Worm (Caenorhabditis elegans) whole organism, mixed stage, embryonic: ENCODE data around the gene K02E7.11.

ENCODE experiments used
- M03D4.4 ChIP-seq: sonication (generic microtip); optimal IDR thresholded peaks from 2 replicates; lab custom pipeline; 2017; ENCODE audit warnings: mild to moderate bottlenecking, missing genetic modification characterization, missing compliant biosample characterization
- bed-3 ChIP-seq: fragments of 200-800 bp; sonication (Bioruptor generic); optimal IDR thresholded peaks from 3 replicates; lab custom pipeline; 2018; ENCODE audit warnings: mild to moderate bottlenecking, missing genetic modification characterization, moderate library complexity, missing compliant biosample characterization
- blmp-1 ChIP-seq: fragments of 150-350 bp; optimal IDR thresholded peaks from 2 replicates; lab custom pipeline; 2014; ENCODE audit warnings: missing biosample characterization, missing genetic modification characterization
- ceh-39 ChIP-seq: fragments of 150-350 bp; optimal IDR thresholded peaks from 2 replicates; lab custom pipeline; 2014; ENCODE audit warnings: missing biosample characterization, missing genetic modification characterization
- ceh-43 ChIP-seq: fragments of 200-800 bp; sonication (Bioruptor generic); optimal IDR thresholded peaks from 2 replicates; lab custom pipeline; 2018; ENCODE audit warnings: mild to moderate bottlenecking, missing genetic modification characterization, moderate library complexity, missing compliant biosample characterization
- ceh-83 ChIP-seq: fragments of 200-800 bp; sonication (Bioruptor generic); optimal IDR thresholded peaks from 2 replicates; lab custom pipeline; 2018; ENCODE audit warnings: mild to moderate bottlenecking, missing genetic modification characterization, missing compliant biosample characterization
- ces-1 ChIP-seq: fragments of 150-350 bp; optimal IDR thresholded peaks from 2 replicates; lab custom pipeline; 2014; ENCODE audit warnings: missing biosample characterization, missing genetic modification reagents, missing genetic modification characterization
- cnd-1 ChIP-seq: fragments of 200-800 bp; sonication (Bioruptor generic); optimal IDR thresholded peaks from 2 replicates; lab custom pipeline; 2018; ENCODE audit warnings: mild to moderate bottlenecking, missing genetic modification characterization, missing compliant biosample characterization
- elt-1 ChIP-seq: sonication (generic microtip); optimal IDR thresholded peaks from 2 replicates; lab custom pipeline; 2017; ENCODE audit warnings: missing genetic modification characterization, mild to moderate bottlenecking, missing compliant biosample characterization, antibody characterized with exemption, moderate library complexity, borderline replicate concordance; ENCODE audit not compliant: insufficient read depth
- elt-3 ChIP-seq: fragments of 150-350 bp; optimal IDR thresholded peaks from 2 replicates; lab custom pipeline; 2014; ENCODE audit warnings: missing biosample characterization, missing genetic modification characterization
- flh-1 ChIP-seq: fragments of 200-800 bp; sonication (Bioruptor generic); optimal IDR thresholded peaks from 2 replicates; lab custom pipeline; 2018; ENCODE audit warnings: mild to moderate bottlenecking, missing genetic modification characterization, moderate library complexity, missing compliant biosample characterization
- ham-2 ChIP-seq: fragments of 200-800 bp; sonication (Bioruptor generic); optimal IDR thresholded peaks from 2 replicates; lab custom pipeline; 2018; ENCODE audit warnings: mild to moderate bottlenecking, missing genetic modification characterization, missing compliant biosample characterization
- hlh-1 ChIP-seq: fragments of 150-350 bp; optimal IDR thresholded peaks from 2 replicates; lab custom pipeline; 2014; ENCODE audit warnings: missing biosample characterization, missing genetic modification reagents, missing genetic modification characterization
- lin-13 ChIP-seq: fragments of 150-350 bp; optimal IDR thresholded peaks from 2 replicates; lab custom pipeline; 2014; ENCODE audit warnings: missing biosample characterization, missing genetic modification characterization
- lin-32 ChIP-seq: fragments of 200-800 bp; sonication (Bioruptor generic); optimal IDR thresholded peaks from 2 replicates; lab custom pipeline; 2018; ENCODE audit warnings: mild to moderate bottlenecking, missing genetic modification characterization, missing compliant biosample characterization
- lsy-2 ChIP-seq: fragments of 150-350 bp; optimal IDR thresholded peaks from 2 replicates; lab custom pipeline; 2014; ENCODE audit warnings: missing biosample characterization, missing genetic modification characterization
- mab-5 ChIP-seq: fragments of 150-350 bp; optimal IDR thresholded peaks from 2 replicates; lab custom pipeline; 2014; ENCODE audit warnings: missing biosample characterization, missing genetic modification characterization
- mep-1 ChIP-seq: fragments of 150-350 bp; optimal IDR thresholded peaks from 2 replicates; lab custom pipeline; 2017; ENCODE audit warnings: missing biosample characterization, missing genetic modification reagents, missing genetic modification characterization, inconsistent platforms
- mls-2 ChIP-seq: sonication (generic microtip); optimal IDR thresholded peaks from 2 replicates; lab custom pipeline; 2016; ENCODE audit warnings: mild to moderate bottlenecking, missing genetic modification characterization, moderate library complexity, missing compliant biosample characterization
- nhr-12 ChIP-seq: fragments of 150-350 bp; optimal IDR thresholded peaks from 2 replicates; lab custom pipeline; 2014; ENCODE audit warnings: missing biosample characterization, missing genetic modification characterization
- nhr-237 ChIP-seq: fragments of 150-350 bp; optimal IDR thresholded peaks from 2 replicates; lab custom pipeline; 2014; ENCODE audit warnings: missing biosample characterization, missing genetic modification characterization
- nhr-28 ChIP-seq: fragments of 150-350 bp; optimal IDR thresholded peaks from 2 replicates; lab custom pipeline; 2014; ENCODE audit warnings: missing biosample characterization, missing genetic modification characterization
- nhr-76 ChIP-seq: sonication (generic microtip); optimal IDR thresholded peaks from 2 replicates; lab custom pipeline; 2017; ENCODE audit warnings: missing biosample characterization, missing genetic modification characterization
- pha-4 ChIP-seq: fragments of 150-350 bp; optimal IDR thresholded peaks from 2 replicates; lab custom pipeline; 2018; ENCODE audit warnings: missing biosample characterization, missing genetic modification reagents, missing genetic modification characterization
- sem-2 ChIP-seq: fragments of 200-800 bp; sonication (Bioruptor generic); optimal IDR thresholded peaks from 2 replicates; lab custom pipeline; 2018; ENCODE audit warnings: mild to moderate bottlenecking, missing genetic modification characterization, missing compliant biosample characterization
- snpc-4 ChIP-seq: fragments of 150-350 bp; optimal IDR thresholded peaks from 2 replicates; lab custom pipeline; 2014; ENCODE audit warnings: missing biosample characterization, missing genetic modification characterization
- sptf-1 ChIP-seq: sonication (generic microtip); optimal IDR thresholded peaks from 2 replicates; lab custom pipeline; 2017; ENCODE audit warnings: mild to moderate bottlenecking, missing genetic modification characterization, moderate library complexity, missing compliant biosample characterization
- tbx-8 ChIP-seq: fragments of 200-800 bp; sonication (Bioruptor generic); optimal IDR thresholded peaks from 2 replicates; lab custom pipeline; 2018; ENCODE audit warnings: mild to moderate bottlenecking, missing genetic modification characterization, moderate library complexity, missing compliant biosample characterization
- unc-120 ChIP-seq: sonication (generic microtip); optimal IDR thresholded peaks from 2 replicates; lab custom pipeline; 2017; ENCODE audit warnings: missing genetic modification characterization, missing compliant biosample characterization; ENCODE audit not compliant: poor library complexity, severe bottlenecking
- unc-39 ChIP-seq: fragments of 150-350 bp; optimal IDR thresholded peaks from 2 replicates; lab custom pipeline; 2014; ENCODE audit warnings: missing biosample characterization, missing genetic modification characterization
- unc-62 ChIP-seq: fragments of 150-350 bp; optimal IDR thresholded peaks from 2 replicates; lab custom pipeline; 2014; ENCODE audit warnings: missing biosample characterization, missing genetic modification reagents, missing genetic modification characterization
- zip-8 ChIP-seq: fragments of 150-350 bp; optimal IDR thresholded peaks from 2 replicates; lab custom pipeline; 2014; ENCODE audit warnings: missing biosample characterization, missing genetic modification characterization
- ztf-11 ChIP-seq: fragments of 150-350 bp; optimal IDR thresholded peaks from 2 replicates; lab custom pipeline; 2014; ENCODE audit warnings: missing biosample characterization, missing genetic modification characterization

K02E7.11 gene

ce11 chrII:1072106-1072505, 3.2 kb downstream of the K02E7.11 start, which contains the start of gene K02E7.4:
Gene K02E7.4, plus strand, starts transcription at chrII:1072406.
- TF ChIP-seq pha-4 (tag; lab: Kevin White, UChicago) (no peak), nhr-237 (tag; lab: Kevin White, UChicago) (no peak), sptf-1 (tag; lab: Kevin White, UChicago) (no peak), nhr-76 (no peak), unc-62 (GFP tag; lab: Kevin White, UChicago) (no peak), ceh-39 (tag; lab: Kevin White, UChicago) (no peak), mab-5 (no peak), ceh-83 (GFP tag; lab: Kevin White, UChicago) (no peak), flh-1 (GFP tag; lab: Kevin White, UChicago) (no peak), lin-13 (no peak), hlh-1 (tag; lab: Kevin White, UChicago) (no peak), elt-1 (tag; lab: Kevin White, UChicago) (no peak), blmp-1 (tag; lab: Kevin White, UChicago) (no peak), snpc-4 (tag; lab: Kevin White, UChicago) (no peak), ceh-43 (GFP tag; lab: Kevin White, UChicago) (no peak), M03D4.4 (tag; lab: Kevin White, UChicago) (no peak), lsy-2 (tag; lab: Kevin White, UChicago) (no peak), sem-2 (GFP tag; lab: Kevin White, UChicago) (no peak)

ce11 chrII:1071432-1071831, 3.9 kb downstream of the K02E7.11 start:
- TF ChIP-seq mep-1 (tag; lab: Kevin White, UChicago), result no peak
- TF ChIP-seq hlh-1 (tag; lab: Kevin White, UChicago), result no peak
- TF ChIP-seq ztf-11 (tag; lab: Kevin White, UChicago), result no peak
- TF ChIP-seq pha-4 (tag; lab: Kevin White, UChicago), result no peak
- peak; percentile 61 for TF ChIP-seq lsy-2 (tag; lab: Kevin White, UChicago)
- TF ChIP-seq cnd-1 (tag; lab: Kevin White, UChicago), result no peak
- no peak for TF ChIP-seq nhr-76
- no peak for TF ChIP-seq tbx-8 (GFP tag; lab: Kevin White, UChicago)

ce11 chrII:1070875-1071274, 4.4 kb downstream of the K02E7.11 start, which contains the start of gene K02E7.12:
Gene K02E7.12, plus strand, starts transcription at chrII:1071175.
- no peak for TF ChIP-seq tbx-8 (GFP tag; lab: Kevin White, UChicago)
- TF ChIP-seq unc-120 (tag; lab: Kevin White, UChicago), result no peak
- TF ChIP-seq flh-1 (GFP tag; lab: Kevin White, UChicago), result no peak
- TF ChIP-seq mls-2, result no peak
- TF ChIP-seq nhr-76, result no peak
- TF ChIP-seq M03D4.4 (tag; lab: Kevin White, UChicago), result no peak
- no peak for TF ChIP-seq lin-32 (GFP tag; lab: Kevin White, UChicago)
- TF ChIP-seq, all 35 proteins: peak for 0

- no peak for TF ChIP-seq blmp-1 (tag; lab: Kevin White, UChicago)
- no peak for TF ChIP-seq ztf-11 (tag; lab: Kevin White, UChicago)
- no peak for TF ChIP-seq sptf-1 (tag; lab: Kevin White, UChicago)
- no peak for TF ChIP-seq tbx-8 (GFP tag; lab: Kevin White, UChicago)
- no peak for TF ChIP-seq sem-2 (GFP tag; lab: Kevin White, UChicago)
- no peak for TF ChIP-seq elt-3 (tag; lab: Kevin White, UChicago)
- no peak for TF ChIP-seq mls-2
- no peak for TF ChIP-seq unc-39 (tag; lab: Kevin White, UChicago)
- TF ChIP-seq ces-1 (GFP tag; lab: Kevin White, UChicago), result no peak
- no peak for TF ChIP-seq bed-3 (GFP tag; lab: Kevin White, UChicago)
- TF ChIP-seq M03D4.4 (tag; lab: Kevin White, UChicago), result no peak
- no peak for TF ChIP-seq ham-2 (GFP tag; lab: Kevin White, UChicago)
- TF ChIP-seq elt-1 (tag; lab: Kevin White, UChicago), result no peak
- TF ChIP-seq pha-4 (tag; lab: Kevin White, UChicago), result no peak
Measured at ce11 chrII:1066907-1067306, 8.4 kb downstream of the K02E7.11 start, which contains the start of gene K02E7.10. Gene K02E7.10, minus strand, starts transcription at chrII:1067007.

ce11 chrII:1063926-1064325, 11.4 kb downstream of the K02E7.11 start:
- TF ChIP-seq cnd-1 (tag; lab: Kevin White, UChicago), result no peak
- no peak for TF ChIP-seq mls-2
- TF ChIP-seq blmp-1 (tag; lab: Kevin White, UChicago), result no peak
- no peak for TF ChIP-seq nhr-28 (tag; lab: Kevin White, UChicago)
- no peak for TF ChIP-seq ztf-11 (tag; lab: Kevin White, UChicago)
- TF ChIP-seq hlh-1 (tag; lab: Kevin White, UChicago), result no peak
- TF ChIP-seq nhr-237 (tag; lab: Kevin White, UChicago), result no peak
- TF ChIP-seq mab-5, result no peak
- TF ChIP-seq tbx-8 (GFP tag; lab: Kevin White, UChicago), result no peak
- no peak for TF ChIP-seq elt-3 (tag; lab: Kevin White, UChicago)
- no peak for TF ChIP-seq sem-2 (GFP tag; lab: Kevin White, UChicago)
- no peak for TF ChIP-seq unc-39 (tag; lab: Kevin White, UChicago)
- TF ChIP-seq sptf-1 (tag; lab: Kevin White, UChicago), result no peak
- no peak for TF ChIP-seq elt-1 (tag; lab: Kevin White, UChicago)
- no peak for TF ChIP-seq ceh-83 (GFP tag; lab: Kevin White, UChicago)
- no peak for TF ChIP-seq bed-3 (GFP tag; lab: Kevin White, UChicago)
- TF ChIP-seq unc-62 (GFP tag; lab: Kevin White, UChicago), result no peak
- TF ChIP-seq zip-8 (tag; lab: Kevin White, UChicago), result no peak
- no peak for TF ChIP-seq nhr-12 (tag; lab: Kevin White, UChicago)
